Worm (Caenorhabditis elegans) whole organism, young adult: ENCODE measurements around the gene vit-2.
"Not testable (repeated sequence)": the region's sequence is repeated elsewhere in the genome, so short reads cannot be mapped to it uniquely, and the experiment has no call there.

Source experiments
- atf-7 ChIP-seq: sonication (generic microtip); optimal IDR thresholded peaks from 2 replicates; lab custom pipeline; 2017; ENCODE audit warnings: mild to moderate bottlenecking, missing genetic modification characterization, missing compliant biosample characterization
- attf-3 ChIP-seq: fragments of 200-800 bp; sonication (Bioruptor generic); conservative IDR thresholded peaks from 2 replicates; pipeline ENCODE4 v1.3.6; 2022; ENCODE audit warnings: missing genetic modification reagents, missing genetic modification characterization, missing compliant biosample characterization
- attf-5 ChIP-seq: fragments of 200-800 bp; sonication (Bioruptor generic); optimal IDR thresholded peaks from 2 replicates; lab custom pipeline; 2018; ENCODE audit warnings: mild to moderate bottlenecking, missing genetic modification characterization, missing compliant biosample characterization
- dpl-1 ChIP-seq: fragments of 150-350 bp; optimal IDR thresholded peaks from 2 replicates; lab custom pipeline; 2014; ENCODE audit warnings: missing biosample characterization, missing genetic modification reagents, missing genetic modification characterization
- efl-1 ChIP-seq: fragments of 150-350 bp; optimal IDR thresholded peaks from 2 replicates; lab custom pipeline; 2014; ENCODE audit warnings: missing biosample characterization, missing genetic modification reagents, missing genetic modification characterization
- egl-44 ChIP-seq: fragments of 200-800 bp; sonication (Bioruptor generic); IDR thresholded peaks from 2 replicates; pipeline ENCODE4 v1.3.6; 2022; ENCODE audit warnings: missing genetic modification reagents, missing genetic modification characterization, missing compliant biosample characterization
- ekl-4 ChIP-seq: fragments of 200-800 bp; sonication (Bioruptor generic); IDR thresholded peaks from 2 replicates; pipeline ENCODE4 v1.3.6; 2022; ENCODE audit warnings: missing genetic modification reagents, missing genetic modification characterization, missing compliant biosample characterization
- lin-40 ChIP-seq: sonication (generic microtip); optimal IDR thresholded peaks from 2 replicates; lab custom pipeline; 2016; ENCODE audit warnings: missing genetic modification characterization, mild to moderate bottlenecking, missing compliant biosample characterization, missing genotype, missing genetic modification reagents
- madf-10 ChIP-seq: sonication (generic microtip); optimal IDR thresholded peaks from 2 replicates; lab custom pipeline; 2016; ENCODE audit warnings: mild to moderate bottlenecking, missing genetic modification characterization, missing compliant biosample characterization
- snpc-4 ChIP-seq, 5 experiments: fragments of 150-350 bp in 1 of 5; sonication (generic microtip) in 4 of 5; optimal IDR thresholded peaks; 2 replicates each; lab custom pipeline; 2014 to 2018; ENCODE audit warnings: missing genetic modification characterization in 5 of 5, missing biosample characterization in 3 of 5, antibody characterized with exemption in 2 of 5, mild to moderate bottlenecking in 2 of 5, missing compliant biosample characterization in 2 of 5, missing genotype in 2 of 5, moderate library complexity in 2 of 5, missing genetic modification reagents in 1 of 5
- sptf-2 ChIP-seq: fragments of 200-800 bp; sonication (Bioruptor generic); optimal IDR thresholded peaks from 2 replicates; lab custom pipeline; 2018; ENCODE audit warnings: mild to moderate bottlenecking, missing genetic modification characterization, missing compliant biosample characterization

- TF ChIP-seq ekl-4 (GFP tag; lab: Robert Waterston, UW); sptf-2 (GFP tag; lab: Kevin White, UChicago); attf-5 (GFP tag; lab: Kevin White, UChicago); lin-40; snpc-4 (GFP tag; optimal IDR thresholded peaks at IDR 0.05; lab: Kevin White, UChicago); snpc-4 (tag; optimal IDR thresholded peaks at IDR 0.05; lab: Kevin White, UChicago); dpl-1 (GFP tag; lab: Kevin White, UChicago); attf-3; atf-7; egl-44 (GFP tag; lab: Robert Waterston, UW); efl-1; madf-10 (tag; lab: Kevin White, UChicago): not testable (repeated sequence)
Measured at ce11 chrX:5056199-5056598, 44.6 kb upstream of the vit-2 start.
